Fruit fly (Drosophila melanogaster): ENCODE measurements around the gene CG17129.
A peak's percentile ranks its signal among the peaks of the same experiment; 100 is the strongest.

CG17129 gene

dm6 chr3L:630666-631065 lies 49.5 kb downstream of the CG17129 start (continued):
- TF ChIP-seq Trl (optimal IDR thresholded peaks at IDR 0.05) = no peak
- no peak for TF ChIP-seq Trl (GFP tag; optimal IDR thresholded peaks at IDR 0.05)
- TF ChIP-seq peb (GFP tag; IDR thresholded peaks at IDR 0.05) = no peak
- no peak for TF ChIP-seq vfl (GFP tag; optimal IDR thresholded peaks at IDR 0.05)
- no peak for TF ChIP-seq jing (GFP tag; optimal IDR thresholded peaks at IDR 0.05)
- TF ChIP-seq Gug (GFP tag; IDR thresholded peaks at IDR 0.05) = no peak
- TF ChIP-seq CG15514 (GFP tag; optimal IDR thresholded peaks at IDR 0.05) = peak; percentile 49
- TF ChIP-seq ash1 (GFP tag; optimal IDR thresholded peaks at IDR 0.05) = peak; percentile 5
- TF ChIP-seq Bgb (GFP tag; IDR thresholded peaks at IDR 0.05; ENCODE audit: partially characterized antibody) = peak; percentile 39; the same call in 1 of the 2 replicates
- TF ChIP-seq caup (GFP tag; optimal IDR thresholded peaks at IDR 0.05; ENCODE audit: severe bottlenecking) = peak; percentile 22
- TF ChIP-seq CG3726 (GFP tag; IDR thresholded peaks at IDR 0.05) = no peak
- no peak for TF ChIP-seq Kr (GFP tag; optimal IDR thresholded peaks at IDR 0.05)
- no peak for TF ChIP-seq CG3407 (GFP tag; optimal IDR thresholded peaks at IDR 0.05)
- TF ChIP-seq chinmo (GFP tag; IDR thresholded peaks at IDR 0.05; ENCODE audit: partially characterized antibody) = peak; percentile 83
- peak; percentile 99 for TF ChIP-seq CG13894 (tag; optimal IDR thresholded peaks at IDR 0.05)
- TF ChIP-seq Dref (GFP tag; IDR thresholded peaks at IDR 0.05) = no peak
- TF ChIP-seq Pdp1 (GFP tag; optimal IDR thresholded peaks at IDR 0.05) = peak in 1 of 2 experiments; percentile 30
- peak; percentile 81 for TF ChIP-seq sens (GFP tag)
- peak; percentile 38 for TF ChIP-seq CG12071 (GFP tag; optimal IDR thresholded peaks at IDR 0.05)
- TF ChIP-seq C15 (GFP tag; IDR thresholded peaks at IDR 0.05) = 0 out of 3 replicates have a peak, but pooled peaks have one; percentile 5
- no peak for TF ChIP-seq CG12236 (GFP tag; optimal IDR thresholded peaks at IDR 0.05)
- TF ChIP-seq E2f2 (GFP tag; IDR thresholded peaks at IDR 0.05) = peak; percentile 17; the same call in 1 of the 2 replicates
- peak; percentile 40; the same call in 1 of the 2 replicates for TF ChIP-seq Rfx (GFP tag; IDR thresholded peaks at IDR 0.05)
- TF ChIP-seq sob (GFP tag; IDR thresholded peaks at IDR 0.05) = peak; percentile 29; the same call in 1 of the 2 replicates
- peak; percentile 59 for TF ChIP-seq CG34376 (GFP tag; optimal IDR thresholded peaks at IDR 0.05)
- no peak for TF ChIP-seq hkb (optimal IDR thresholded peaks at IDR 0.05)
- no peak for TF ChIP-seq hkb (GFP tag; IDR thresholded peaks at IDR 0.05)
- TF ChIP-seq Six4 (GFP tag; optimal IDR thresholded peaks at IDR 0.05) = no peak
- no peak for TF ChIP-seq CG7928 (GFP tag; optimal IDR thresholded peaks at IDR 0.05)
- TF ChIP-seq CG7987 (GFP tag; optimal IDR thresholded peaks at IDR 0.05) = no peak
- TF ChIP-seq Ada2b (GFP tag; IDR thresholded peaks at IDR 0.05) = no peak
- TF ChIP-seq fru (optimal IDR thresholded peaks at IDR 0.05) = no peak
- TF ChIP-seq Deaf1 (tag; optimal IDR thresholded peaks at IDR 0.05) = peak; percentile 77
- TF ChIP-seq lov (optimal IDR thresholded peaks at IDR 0.05) = no peak
- TF ChIP-seq lov (GFP tag; IDR thresholded peaks at IDR 0.05) = peak; percentile 24; the same call in 1 of the 3 replicates
- 0 out of 2 replicates have a peak, but pooled peaks have one; percentile 19 for TF ChIP-seq rib (GFP tag; IDR thresholded peaks at IDR 0.05)
- no peak for TF ChIP-seq CG8290 (GFP tag; optimal IDR thresholded peaks at IDR 0.05)
- TF ChIP-seq CG8290 (tag; optimal IDR thresholded peaks at IDR 0.05) = peak in 1 of 2 experiments; percentile 72
- TF ChIP-seq scrt (GFP tag; optimal IDR thresholded peaks at IDR 0.05) = no peak
- no peak for TF ChIP-seq CG7745 (tag; optimal IDR thresholded peaks at IDR 0.05)
- no peak for TF ChIP-seq CG7786 (GFP tag; optimal IDR thresholded peaks at IDR 0.05)
- no peak for TF ChIP-seq lola (GFP tag; optimal IDR thresholded peaks at IDR 0.05)
- no peak for TF ChIP-seq Fer3 (tag; optimal IDR thresholded peaks at IDR 0.05)
- TF ChIP-seq klu (GFP tag; IDR thresholded peaks at IDR 0.05) = no peak
- peak; percentile 24 for TF ChIP-seq abd-A (tag; optimal IDR thresholded peaks at IDR 0.05)
- peak; percentile 13 for TF ChIP-seq Hand (GFP tag; optimal IDR thresholded peaks at IDR 0.05)
- 0 out of 2 replicates have a peak, but pooled peaks have one; percentile 34 for TF ChIP-seq cas (GFP tag; IDR thresholded peaks at IDR 0.05)
- TF ChIP-seq Doc2 (GFP tag; IDR thresholded peaks at IDR 0.05) = no peak
- no peak for TF ChIP-seq zfh1 (GFP tag; IDR thresholded peaks at IDR 0.05)
- no peak for TF ChIP-seq mam (GFP tag; optimal IDR thresholded peaks at IDR 0.05)
- TF ChIP-seq Med (GFP tag) = peak; percentile 69
- TF ChIP-seq sd (tag; optimal IDR thresholded peaks at IDR 0.05) = peak; percentile 35
